Worm (Caenorhabditis elegans) whole organism, L4 larva: ENCODE results near the gene syx-3.

Source experiments
- F26F4.8 ChIP-seq: fragments of 200-800 bp; sonication (Bioruptor generic); conservative IDR thresholded peaks from 2 replicates; pipeline ENCODE4 v1.3.6; 2022; ENCODE audit warnings: missing genetic modification characterization, missing compliant biosample characterization
- F44E2.7 ChIP-seq: fragments of 200-800 bp; sonication (Bioruptor generic); IDR thresholded peaks from 2 replicates; pipeline ENCODE4 v2.1.2; 2022; ENCODE audit warnings: missing genetic modification characterization, missing compliant biosample characterization
- F49E8.2 ChIP-seq: sonication (generic microtip); optimal IDR thresholded peaks from 2 replicates; lab custom pipeline; 2016; ENCODE audit warnings: missing compliant biosample characterization, mild to moderate bottlenecking, missing genetic modification characterization, borderline replicate concordance
- T26A8.4 ChIP-seq: fragments of 200-800 bp; sonication (Bioruptor generic); IDR thresholded peaks from 2 replicates; pipeline ENCODE4 v1.3.6; 2022; ENCODE audit warnings: missing genetic modification characterization, missing compliant biosample characterization
- Y105C5A.15 ChIP-seq: fragments of 200-800 bp; sonication (Bioruptor generic); IDR thresholded peaks from 2 replicates; pipeline ENCODE4 v1.3.6; 2022; ENCODE audit warnings: missing genetic modification characterization, missing compliant biosample characterization
- Y48G9A.11 ChIP-seq: fragments of 200-800 bp; sonication (Bioruptor generic); IDR thresholded peaks from 2 replicates; pipeline ENCODE4 v1.3.6; 2022; ENCODE audit warnings: missing genetic modification reagents, missing genetic modification characterization, missing compliant biosample characterization
- Y5F2A.4 ChIP-seq: fragments of 200-800 bp; sonication (Bioruptor generic); optimal IDR thresholded peaks from 2 replicates; lab custom pipeline; 2018; ENCODE audit warnings: mild to moderate bottlenecking, missing genetic modification characterization, missing compliant biosample characterization
- Y75B8A.6 ChIP-seq: fragments of 200-800 bp; sonication (Bioruptor generic); IDR thresholded peaks from 2 replicates; pipeline ENCODE4 v1.3.6; 2022; ENCODE audit warnings: missing genetic modification reagents, missing genetic modification characterization, missing compliant biosample characterization
- ama-1 ChIP-seq: fragments of 150-350 bp; optimal IDR thresholded peaks from 2 replicates; lab custom pipeline; 2014; ENCODE audit warnings: inconsistent platforms, mixed read lengths
- ceh-28 ChIP-seq: fragments of 150-350 bp; optimal IDR thresholded peaks from 2 replicates; lab custom pipeline; 2014; ENCODE audit warnings: missing biosample characterization, missing genetic modification reagents, missing genetic modification characterization
- ceh-62 ChIP-seq: sonication (generic microtip); optimal IDR thresholded peaks from 2 replicates; lab custom pipeline; 2017; ENCODE audit warnings: missing biosample characterization, missing genetic modification characterization
- cey-2 ChIP-seq: sonication (generic microtip); optimal IDR thresholded peaks from 3 replicates; lab custom pipeline; 2017; ENCODE audit warnings: missing genetic modification characterization, mild to moderate bottlenecking, missing compliant biosample characterization, antibody characterized with exemption, borderline replicate concordance; ENCODE audit not compliant: insufficient read depth
- ctbp-1 ChIP-seq: fragments of 200-800 bp; sonication (Bioruptor generic); IDR thresholded peaks from 2 replicates; pipeline ENCODE4 v1.3.6; 2022; ENCODE audit warnings: missing genetic modification reagents, missing genetic modification characterization, missing compliant biosample characterization
- daf-12 ChIP-seq: fragments of 150-350 bp; optimal IDR thresholded peaks from 2 replicates; lab custom pipeline; 2014; ENCODE audit warnings: missing biosample characterization, missing genetic modification reagents, missing genetic modification characterization
- daf-16 ChIP-seq, 3 experiments: sonication (generic microtip); optimal IDR thresholded peaks; 2 replicates each; lab custom pipeline; 2016 to 2017; ENCODE audit warnings: missing genetic modification characterization in 3 of 3, missing genetic modification reagents in 3 of 3, mild to moderate bottlenecking in 2 of 3, missing compliant biosample characterization in 2 of 3, missing biosample characterization in 1 of 3, moderate library complexity in 1 of 3
- daf-8 ChIP-seq: fragments of 200-800 bp; sonication (Bioruptor generic); IDR thresholded peaks from 2 replicates; pipeline ENCODE4 v1.3.6; 2022; ENCODE audit warnings: missing genetic modification characterization, missing compliant biosample characterization
- dmd-8 ChIP-seq: fragments of 200-800 bp; sonication (Bioruptor generic); IDR thresholded peaks from 2 replicates; pipeline ENCODE4 v1.3.6; 2022; ENCODE audit warnings: missing genetic modification characterization, missing compliant biosample characterization
- dmd-9 ChIP-seq: fragments of 200-800 bp; sonication (Bioruptor generic); IDR thresholded peaks from 2 replicates; pipeline ENCODE4 v1.3.6; 2022; ENCODE audit warnings: missing genetic modification reagents, missing genetic modification characterization, missing compliant biosample characterization
- egl-27 ChIP-seq: sonication (generic microtip); optimal IDR thresholded peaks from 3 replicates; lab custom pipeline; 2017; ENCODE audit warnings: missing biosample characterization, missing genetic modification reagents, missing genetic modification characterization
- egl-43 ChIP-seq: fragments of 200-800 bp; sonication (Bioruptor generic); IDR thresholded peaks from 2 replicates; pipeline ENCODE4 v1.3.6; 2022; ENCODE audit warnings: missing genetic modification reagents, missing genetic modification characterization, missing compliant biosample characterization
- fkh-10 ChIP-seq: fragments of 150-350 bp; optimal IDR thresholded peaks from 2 replicates; lab custom pipeline; 2014; ENCODE audit warnings: missing biosample characterization, missing genetic modification reagents, missing genetic modification characterization
- fos-1 ChIP-seq: fragments of 150-350 bp; optimal IDR thresholded peaks from 2 replicates; lab custom pipeline; 2014; ENCODE audit warnings: missing biosample characterization, missing genetic modification characterization
- gei-8 ChIP-seq: fragments of 200-800 bp; sonication (Bioruptor generic); optimal IDR thresholded peaks from 2 replicates; lab custom pipeline; 2018; ENCODE audit warnings: mild to moderate bottlenecking, missing genetic modification characterization, missing compliant biosample characterization
- hif-1 ChIP-seq, 2 experiments: sonication (generic microtip); optimal IDR thresholded peaks; 2 replicates each; lab custom pipeline; 2016 to 2017; ENCODE audit warnings: missing compliant biosample characterization in 2 of 2, missing genetic modification characterization in 2 of 2, missing genetic modification reagents in 2 of 2, missing genotype in 2 of 2, mild to moderate bottlenecking in 1 of 2
- hlh-11 ChIP-seq: fragments of 200-800 bp; sonication (Bioruptor generic); optimal IDR thresholded peaks from 2 replicates; lab custom pipeline; 2018; ENCODE audit warnings: mild to moderate bottlenecking, missing genetic modification characterization, missing compliant biosample characterization
- lim-7 ChIP-seq: fragments of 200-800 bp; sonication (Bioruptor generic); IDR thresholded peaks from 2 replicates; pipeline ENCODE4 v1.3.6; 2022; ENCODE audit warnings: missing genetic modification characterization, missing compliant biosample characterization
- lin-13 ChIP-seq: fragments of 150-350 bp; optimal IDR thresholded peaks from 2 replicates; lab custom pipeline; 2014; ENCODE audit warnings: missing biosample characterization, missing genetic modification reagents, missing genetic modification characterization
- lin-38 ChIP-seq: fragments of 200-800 bp; sonication (Bioruptor generic); IDR thresholded peaks from 2 replicates; pipeline ENCODE4 v1.3.6; 2022; ENCODE audit warnings: missing genetic modification reagents, missing genetic modification characterization, missing compliant biosample characterization
- lin-39 ChIP-seq: fragments of 150-350 bp; optimal IDR thresholded peaks from 2 replicates; lab custom pipeline; 2014; ENCODE audit warnings: missing biosample characterization, missing genetic modification reagents, missing genetic modification characterization
- madf-5 ChIP-seq, 2 experiments: fragments of 200-800 bp; sonication (Bioruptor generic); IDR thresholded peaks; 2 replicates each; pipeline ENCODE4 v1.3.6; 2022; ENCODE audit warnings: missing compliant biosample characterization in 2 of 2, missing genetic modification characterization in 2 of 2
- mep-1 ChIP-seq: fragments of 150-350 bp; sonication (generic microtip); optimal IDR thresholded peaks from 3 replicates; lab custom pipeline; 2014; ENCODE audit warnings: missing biosample characterization, missing genetic modification characterization
- mxl-2 ChIP-seq: fragments of 200-800 bp; sonication (Bioruptor generic); conservative IDR thresholded peaks from 2 replicates; pipeline ENCODE4 v1.3.6; 2022; ENCODE audit warnings: missing genetic modification reagents, missing genetic modification characterization, missing compliant biosample characterization
- mxl-3 ChIP-seq: fragments of 200-800 bp; sonication (Bioruptor generic); optimal IDR thresholded peaks from 2 replicates; lab custom pipeline; 2018; ENCODE audit warnings: mild to moderate bottlenecking, missing genetic modification characterization, missing compliant biosample characterization
- nhr-10 ChIP-seq: fragments of 150-350 bp; optimal IDR thresholded peaks from 2 replicates; lab custom pipeline; 2014; ENCODE audit warnings: missing biosample characterization, missing genetic modification characterization
- nhr-102 ChIP-seq: sonication (generic microtip); optimal IDR thresholded peaks from 2 replicates; lab custom pipeline; 2016; ENCODE audit warnings: mild to moderate bottlenecking, missing genetic modification characterization, moderate library complexity, missing compliant biosample characterization
- nhr-11 ChIP-seq: fragments of 150-350 bp; optimal IDR thresholded peaks from 2 replicates; lab custom pipeline; 2014; ENCODE audit warnings: missing biosample characterization, missing genetic modification characterization
- nhr-111 ChIP-seq: fragments of 200-800 bp; sonication (Bioruptor generic); optimal IDR thresholded peaks from 2 replicates; lab custom pipeline; 2018; ENCODE audit warnings: mild to moderate bottlenecking, missing genetic modification characterization, missing compliant biosample characterization
- nhr-25 ChIP-seq: sonication (generic microtip); optimal IDR thresholded peaks from 2 replicates; lab custom pipeline; 2017; ENCODE audit warnings: missing genetic modification characterization, mild to moderate bottlenecking, missing compliant biosample characterization, antibody characterized with exemption, moderate library complexity, borderline replicate concordance; ENCODE audit not compliant: insufficient read depth
- nhr-42 ChIP-seq: fragments of 200-800 bp; sonication (Bioruptor generic); IDR thresholded peaks from 2 replicates; pipeline ENCODE4 v1.3.6; 2022; ENCODE audit warnings: missing genetic modification characterization, missing compliant biosample characterization
- nhr-6 ChIP-seq: fragments of 150-350 bp; optimal IDR thresholded peaks from 2 replicates; lab custom pipeline; 2014; ENCODE audit warnings: missing biosample characterization, missing genetic modification characterization
- php-3 ChIP-seq: fragments of 200-800 bp; sonication (Bioruptor generic); IDR thresholded peaks from 2 replicates; pipeline ENCODE4 v1.3.6; 2022; ENCODE audit warnings: missing genetic modification reagents, missing genetic modification characterization, missing compliant biosample characterization
- rbr-2 ChIP-seq: sonication (generic microtip); optimal IDR thresholded peaks from 2 replicates; lab custom pipeline; 2016; ENCODE audit warnings: missing genotype, missing genetic modification characterization, missing compliant biosample characterization
- saeg-2 ChIP-seq: fragments of 200-800 bp; sonication (Bioruptor generic); IDR thresholded peaks from 2 replicates; pipeline ENCODE4 v1.3.6; 2022; ENCODE audit warnings: missing genetic modification reagents, missing genetic modification characterization, missing compliant biosample characterization
- sdz-12 ChIP-seq: fragments of 200-800 bp; sonication (Bioruptor generic); optimal IDR thresholded peaks from 2 replicates; lab custom pipeline; 2018; ENCODE audit warnings: mild to moderate bottlenecking, missing genetic modification characterization, missing compliant biosample characterization
- skn-1 ChIP-seq: fragments of 150-350 bp; optimal IDR thresholded peaks from 2 replicates; lab custom pipeline; 2014; ENCODE audit warnings: missing biosample characterization, missing genetic modification characterization
- snpc-1.2 ChIP-seq: fragments of 200-800 bp; sonication (Bioruptor generic); IDR thresholded peaks from 2 replicates; pipeline ENCODE4 v1.3.6; 2022; ENCODE audit warnings: missing genetic modification reagents, missing genetic modification characterization, missing compliant biosample characterization
- snpc-4 ChIP-seq: fragments of 150-350 bp; optimal IDR thresholded peaks from 2 replicates; lab custom pipeline; 2014; ENCODE audit warnings: missing biosample characterization, missing genetic modification characterization
- tra-1 ChIP-seq: fragments of 200-800 bp; sonication (Bioruptor generic); IDR thresholded peaks from 2 replicates; pipeline ENCODE4 v1.3.6; 2022; ENCODE audit warnings: missing genetic modification reagents, missing genetic modification characterization, missing compliant biosample characterization
- zag-1 ChIP-seq: fragments of 150-350 bp; optimal IDR thresholded peaks from 2 replicates; lab custom pipeline; 2014; ENCODE audit warnings: missing biosample characterization, missing genetic modification characterization
- zfp-2 ChIP-seq: sonication (generic microtip); optimal IDR thresholded peaks from 2 replicates; lab custom pipeline; 2016; ENCODE audit warnings: mild to moderate bottlenecking, missing genetic modification characterization, missing compliant biosample characterization
- zip-11 ChIP-seq: fragments of 200-800 bp; sonication (Bioruptor generic); IDR thresholded peaks from 2 replicates; pipeline ENCODE4 v1.3.6; 2022; ENCODE audit warnings: missing genetic modification characterization, missing compliant biosample characterization
- zip-2 ChIP-seq: fragments of 150-350 bp; optimal IDR thresholded peaks from 2 replicates; lab custom pipeline; 2014; ENCODE audit warnings: missing biosample characterization, missing genetic modification characterization

syx-3 gene

ce11 chrX:5336498-5336897 is 12.4 kb upstream of the syx-3 start (continued):
- TF ChIP-seq F49E8.2 (tag; lab: Kevin White, UChicago) = no peak
- no peak for TF ChIP-seq zip-11
- TF ChIP-seq T26A8.4 (GFP tag; lab: Robert Waterston, UW) = peak; percentile 59
- TF ChIP-seq php-3 = peak; percentile 73; the same call in 1 of the 2 replicates
- TF ChIP-seq rbr-2 (tag; lab: Kevin White, UChicago) = peak; percentile 77
- TF ChIP-seq lin-13 (GFP tag; lab: Kevin White, UChicago) = no peak
- no peak for TF ChIP-seq snpc-1.2
- no peak for TF ChIP-seq cey-2
- TF ChIP-seq Y75B8A.6 (GFP tag; lab: Robert Waterston, UW) = no peak
- no peak for TF ChIP-seq nhr-111
- TF ChIP-seq zfp-2 (tag; lab: Kevin White, UChicago) = no peak
- peak; percentile 92 for TF ChIP-seq mxl-3 (GFP tag; lab: Kevin White, UChicago)
- TF ChIP-seq dmd-9 (GFP tag; lab: Robert Waterston, UW) = no peak
- TF ChIP-seq Y48G9A.11 = no peak
- no peak for TF ChIP-seq daf-8
- TF ChIP-seq ctbp-1 = peak; percentile 48; the same call in 1 of the 2 replicates
- peak; percentile 10 for TF ChIP-seq fkh-10 (GFP tag; lab: Kevin White, UChicago)
- TF ChIP-seq zag-1 (tag; lab: Kevin White, UChicago) = no peak
- no peak for TF ChIP-seq ceh-28 (tag; lab: Kevin White, UChicago)
- peak; percentile 89 for TF ChIP-seq hlh-11
- TF ChIP-seq saeg-2 = no peak
- TF ChIP-seq zip-2 (tag; lab: Kevin White, UChicago) = no peak
- no peak for TF ChIP-seq Y105C5A.15 (GFP tag; lab: Robert Waterston, UW)
- TF ChIP-seq nhr-25 = peak; percentile 4
- no peak for TF ChIP-seq tra-1 (GFP tag; lab: Robert Waterston, UW)
- no peak for TF ChIP-seq Y5F2A.4 (GFP tag; lab: Kevin White, UChicago)
- 0 out of 2 replicates have a peak, but pooled peaks have one; percentile 5 for TF ChIP-seq lim-7 (GFP tag; lab: Robert Waterston, UW)
- no peak for TF ChIP-seq lin-38 (GFP tag; lab: Robert Waterston, UW)
- TF ChIP-seq egl-27 (tag; lab: Kevin White, UChicago) = no peak
- TF ChIP-seq nhr-102 (tag; lab: Kevin White, UChicago) = peak; percentile 23
- TF ChIP-seq mep-1 (tag; lab: Kevin White, UChicago) = peak; percentile 81
- no peak for TF ChIP-seq daf-12 (tag; lab: Kevin White, UChicago)
- no peak for TF ChIP-seq skn-1
- no peak for TF ChIP-seq nhr-6 (tag; lab: Kevin White, UChicago)
- no peak for TF ChIP-seq F44E2.7 (GFP tag; lab: Robert Waterston, UW)
- no peak for TF ChIP-seq snpc-4 (tag; lab: Kevin White, UChicago)
- no peak for TF ChIP-seq sdz-12 (GFP tag; lab: Kevin White, UChicago)
- TF ChIP-seq mxl-2 (GFP tag; lab: Robert Waterston, UW) = no peak
- no peak for TF ChIP-seq dmd-8 (GFP tag; lab: Robert Waterston, UW)
- no peak for TF ChIP-seq fos-1 (tag; lab: Kevin White, UChicago)
- TF ChIP-seq F26F4.8 (GFP tag; lab: Robert Waterston, UW) = no peak
- peak in 1 of 2 experiments; percentile 77 for TF ChIP-seq hif-1 (tag; optimal IDR thresholded peaks at IDR 0.05; lab: Kevin White, UChicago)
- TF ChIP-seq lin-39 (tag; lab: Kevin White, UChicago) = no peak
- TF ChIP-seq gei-8 (GFP tag; lab: Kevin White, UChicago) = no peak
- TF ChIP-seq ama-1 (lab: Kevin White, UChicago) = no peak
- TF ChIP-seq nhr-11 (tag; lab: Kevin White, UChicago) = peak; percentile 55
- no peak for TF ChIP-seq daf-16 (GFP tag; optimal IDR thresholded peaks at IDR 0.05; lab: Kevin White, UChicago)
- peak; percentile 69 for TF ChIP-seq daf-16 (tag; optimal IDR thresholded peaks at IDR 0.05; lab: Kevin White, UChicago)
- 0 out of 2 replicates have a peak, but pooled peaks have one; percentile 7 for TF ChIP-seq nhr-42 (GFP tag; lab: Robert Waterston, UW)
- no peak for TF ChIP-seq egl-43 (GFP tag; lab: Robert Waterston, UW)
- TF ChIP-seq nhr-10 (tag; lab: Kevin White, UChicago) = peak; percentile 47
- TF ChIP-seq madf-5 (GFP tag; IDR thresholded peaks at IDR 0.05; lab: Robert Waterston, UW) = no peak
- no peak for TF ChIP-seq ceh-62 (tag; lab: Kevin White, UChicago)
